Fruit fly (Drosophila melanogaster): Measurements from ENCODE around the gene CG5342.

The CG5342 gene

DNA sequence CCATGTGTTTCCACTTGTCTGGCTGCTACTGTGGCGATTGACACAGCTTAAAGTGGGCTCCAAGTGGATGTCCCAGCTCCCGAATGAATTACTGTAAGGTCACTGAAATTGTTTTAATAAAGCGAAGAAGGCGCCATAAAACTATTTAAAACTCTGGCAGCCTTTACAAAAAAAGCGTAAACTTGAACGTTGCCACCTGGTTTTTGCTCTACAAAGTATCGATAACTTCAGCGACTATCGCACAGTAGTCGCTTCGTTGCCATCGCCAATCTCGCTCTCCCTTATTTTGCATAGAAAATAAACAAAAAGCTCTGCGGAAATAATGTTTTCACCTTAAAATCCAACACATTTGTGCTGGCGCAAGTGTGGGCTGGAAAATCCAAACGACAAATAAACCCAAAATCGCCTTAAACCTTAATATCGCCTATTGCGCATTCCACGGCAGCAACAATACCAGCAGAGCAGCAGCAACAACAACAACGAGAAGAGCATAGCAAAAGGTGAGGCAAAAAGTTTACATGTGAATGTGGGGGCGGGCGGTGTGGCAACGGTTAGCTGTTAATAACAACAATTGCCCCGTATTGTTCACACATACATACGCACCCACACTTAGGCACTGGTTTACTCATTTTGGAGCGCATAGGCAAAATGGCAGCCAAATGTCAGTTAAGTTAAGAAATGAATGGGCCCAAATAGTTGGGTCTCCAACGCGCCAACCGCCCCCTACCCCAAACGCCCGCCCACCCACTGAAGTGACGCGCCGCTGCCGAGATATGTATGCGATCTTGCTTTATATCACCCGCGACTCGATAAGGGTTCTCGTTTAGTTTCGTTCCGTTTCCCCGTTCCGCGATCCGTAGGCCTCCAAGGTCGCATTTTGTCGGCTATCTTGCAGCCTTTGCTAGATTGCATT is 3.0 kb downstream of the CG5342 start, which contains the start of gene wkd (continued):
- TF ChIP-seq CG9797 (GFP tag; optimal IDR thresholded peaks at IDR 0.05): peak; percentile 5
- peak; percentile 89 for TF ChIP-seq amos (GFP tag; IDR thresholded peaks at IDR 0.05; ENCODE audit: partially characterized antibody)
- peak; percentile 45 for TF ChIP-seq jumu (GFP tag; optimal IDR thresholded peaks at IDR 0.05)
- no peak for TF ChIP-seq hth (optimal IDR thresholded peaks at IDR 0.05)
- peak; percentile 57 for TF ChIP-seq MBD-R2 (GFP tag; IDR thresholded peaks at IDR 0.05)
- no peak for TF ChIP-seq insv (GFP tag; optimal IDR thresholded peaks at IDR 0.05)
- peak; percentile 88 for TF ChIP-seq stwl (tag; optimal IDR thresholded peaks at IDR 0.05)
- no peak for TF ChIP-seq CG3407 (GFP tag; optimal IDR thresholded peaks at IDR 0.05)
- TF ChIP-seq CG4360 (GFP tag; IDR thresholded peaks at IDR 0.05): peak; percentile 92
- peak; percentile 12 for TF ChIP-seq Dad (GFP tag; optimal IDR thresholded peaks at IDR 0.05)
- peak; percentile 78 for TF ChIP-seq HLH4C (GFP tag; IDR thresholded peaks at IDR 0.05; ENCODE audit: partially characterized antibody)
- peak; percentile 81 for TF ChIP-seq hbn (GFP tag; IDR thresholded peaks at IDR 0.05; ENCODE audit: partially characterized antibody)
- TF ChIP-seq CG34224 (GFP tag; IDR thresholded peaks at IDR 0.05; ENCODE audit: partially characterized antibody): peak; percentile 84
- TF ChIP-seq CG6791 (GFP tag; IDR thresholded peaks at IDR 0.05; ENCODE audit: partially characterized antibody): peak; percentile 95
- peak; percentile 55 for TF ChIP-seq sug (tag; optimal IDR thresholded peaks at IDR 0.05)
- TF ChIP-seq tna (GFP tag; IDR thresholded peaks at IDR 0.05; ENCODE audit: partially characterized antibody): peak; percentile 75; the same call in 1 of the 2 replicates
- peak; percentile 79 for TF ChIP-seq Lhr (GFP tag; optimal IDR thresholded peaks at IDR 0.05)
- TF ChIP-seq Dp (GFP tag; optimal IDR thresholded peaks at IDR 0.05): peak; percentile 90
- TF ChIP-seq sd (tag; optimal IDR thresholded peaks at IDR 0.05): peak; percentile 45
- peak; percentile 58 for TF ChIP-seq CG12155 (GFP tag; optimal IDR thresholded peaks at IDR 0.05)
- TF ChIP-seq ci (GFP tag; IDR thresholded peaks at IDR 0.05): no peak
- TF ChIP-seq bbx (GFP tag; IDR thresholded peaks at IDR 0.05; ENCODE audit: partially characterized antibody): peak; percentile 87
- peak; percentile 72 for TF ChIP-seq zen2 (GFP tag; IDR thresholded peaks at IDR 0.05; ENCODE audit: partially characterized antibody)
- TF ChIP-seq nau (GFP tag; optimal IDR thresholded peaks at IDR 0.05): no peak
- peak; percentile 53 for TF ChIP-seq CG2116 (GFP tag; optimal IDR thresholded peaks at IDR 0.05)
- TF ChIP-seq row (GFP tag; IDR thresholded peaks at IDR 0.05): 0 out of 3 replicates have a peak, but pooled peaks have one; percentile 20
- TF ChIP-seq Ets65A (GFP tag): peak; percentile 90
- no peak for TF ChIP-seq CG31388 (GFP tag; optimal IDR thresholded peaks at IDR 0.05)
- no peak for TF ChIP-seq luna (GFP tag; optimal IDR thresholded peaks at IDR 0.05)
- TF ChIP-seq klu (GFP tag; IDR thresholded peaks at IDR 0.05): 0 out of 2 replicates have a peak, but pooled peaks have one; percentile 14
- TF ChIP-seq mirr (GFP tag; optimal IDR thresholded peaks at IDR 0.05): peak; percentile 4
- peak; percentile 13 for TF ChIP-seq Hmr (GFP tag; optimal IDR thresholded peaks at IDR 0.05)
- TF ChIP-seq Myb (GFP tag; optimal IDR thresholded peaks at IDR 0.05): peak; percentile 54
- peak in 1 of 3 experiments; percentile 6 for TF ChIP-seq Stat92E (GFP tag; optimal IDR thresholded peaks at IDR 0.05)
- 0 out of 3 replicates have a peak, but pooled peaks have one; percentile 22 for TF ChIP-seq CG34422 (GFP tag; IDR thresholded peaks at IDR 0.05)
- TF ChIP-seq CG6272 (GFP tag; IDR thresholded peaks at IDR 0.05): no peak
- TF ChIP-seq CG12071 (GFP tag; optimal IDR thresholded peaks at IDR 0.05): no peak
- TF ChIP-seq ftz-f1 (GFP tag; optimal IDR thresholded peaks at IDR 0.05): peak; percentile 47
- peak; percentile 13 for TF ChIP-seq CG17829 (tag; optimal IDR thresholded peaks at IDR 0.05)
- TF ChIP-seq CG17385 (GFP tag; optimal IDR thresholded peaks at IDR 0.05): no peak
- peak; percentile 63 for TF ChIP-seq CG10543 (GFP tag; optimal IDR thresholded peaks at IDR 0.05)
- peak; percentile 1 for TF ChIP-seq HLH54F (GFP tag; optimal IDR thresholded peaks at IDR 0.05)
- peak; percentile 41 for TF ChIP-seq dm (GFP tag; optimal IDR thresholded peaks at IDR 0.05)
- TF ChIP-seq tio (GFP tag; optimal IDR thresholded peaks at IDR 0.05): no peak
- peak; percentile 87 for TF ChIP-seq Dll (GFP tag; IDR thresholded peaks at IDR 0.05; ENCODE audit: partially characterized antibody)
- peak; percentile 11 for TF ChIP-seq vfl (GFP tag; optimal IDR thresholded peaks at IDR 0.05)
- TF ChIP-seq Dip3 (GFP tag; optimal IDR thresholded peaks at IDR 0.05): no peak

Measured in whole organism, embryonic.